Fruit fly (Drosophila melanogaster): ENCODE data around the gene wts.

The wts gene

dm6 chr3R:30843709-30844108 is 37.3 kb upstream of the wts start:
- TF ChIP-seq cic (GFP tag; optimal IDR thresholded peaks at IDR 0.05), result no peak
- TF ChIP-seq toe (GFP tag; optimal IDR thresholded peaks at IDR 0.05), result no peak
- TF ChIP-seq bab1 (GFP tag; optimal IDR thresholded peaks at IDR 0.05), result no peak
- TF ChIP-seq pad (GFP tag; optimal IDR thresholded peaks at IDR 0.05), result no peak
- no peak for TF ChIP-seq cnc (optimal IDR thresholded peaks at IDR 0.05)
- TF ChIP-seq CG7101 (tag; optimal IDR thresholded peaks at IDR 0.05), result no peak
- no peak for TF ChIP-seq CG14711 (tag; optimal IDR thresholded peaks at IDR 0.05)
- no peak for TF ChIP-seq Crg-1 (GFP tag; optimal IDR thresholded peaks at IDR 0.05)
- no peak for TF ChIP-seq CG1620 (GFP tag; optimal IDR thresholded peaks at IDR 0.05)
- no peak for TF ChIP-seq CG7045 (GFP tag; optimal IDR thresholded peaks at IDR 0.05)
- no peak for TF ChIP-seq ovo (GFP tag; optimal IDR thresholded peaks at IDR 0.05)
- TF ChIP-seq CG11617 (GFP tag; optimal IDR thresholded peaks at IDR 0.05), result no peak
- TF ChIP-seq Mnt (GFP tag; optimal IDR thresholded peaks at IDR 0.05), result no peak
- no peak for TF ChIP-seq CG12768 (GFP tag; optimal IDR thresholded peaks at IDR 0.05)
- no peak for TF ChIP-seq kay (GFP tag; ENCODE audit: borderline replicate concordance)
- TF ChIP-seq CG33017 (tag; optimal IDR thresholded peaks at IDR 0.05), result no peak
- no peak for TF ChIP-seq CG5204 (GFP tag; optimal IDR thresholded peaks at IDR 0.05)
- TF ChIP-seq Hr96 (GFP tag; optimal IDR thresholded peaks at IDR 0.05), result no peak

- TF ChIP-seq CG12768 (GFP tag; optimal IDR thresholded peaks at IDR 0.05) (no peak), CG7045 (GFP tag; optimal IDR thresholded peaks at IDR 0.05) (no peak), toe (GFP tag; optimal IDR thresholded peaks at IDR 0.05) (no peak), cic (GFP tag; optimal IDR thresholded peaks at IDR 0.05) (no peak)
Measured at dm6 chr3R:30842639-30843476, 36.4 kb upstream of the wts start.

dm6 chr3R:30842199-30842598 is 35.8 kb upstream of the wts start:
- TF ChIP-seq Mnt (GFP tag; optimal IDR thresholded peaks at IDR 0.05), result no peak
- no peak for TF ChIP-seq CG14711 (tag; optimal IDR thresholded peaks at IDR 0.05)
- no peak for TF ChIP-seq CG33017 (tag; optimal IDR thresholded peaks at IDR 0.05)
- no peak for TF ChIP-seq ovo (GFP tag; optimal IDR thresholded peaks at IDR 0.05)
- TF ChIP-seq CG5204 (GFP tag; optimal IDR thresholded peaks at IDR 0.05), result no peak
- no peak for TF ChIP-seq CG7045 (GFP tag; optimal IDR thresholded peaks at IDR 0.05)
- TF ChIP-seq CG11617 (GFP tag; optimal IDR thresholded peaks at IDR 0.05), result no peak
- no peak for TF ChIP-seq bab1 (GFP tag; optimal IDR thresholded peaks at IDR 0.05)
- TF ChIP-seq pad (GFP tag; optimal IDR thresholded peaks at IDR 0.05), result no peak
- TF ChIP-seq Hr96 (GFP tag; optimal IDR thresholded peaks at IDR 0.05), result no peak

dm6 chr3R:30840741-30841140 is 34.3 kb upstream of the wts start:
- TF ChIP-seq Hr96 (GFP tag; optimal IDR thresholded peaks at IDR 0.05) (no peak), bab1 (GFP tag; optimal IDR thresholded peaks at IDR 0.05) (no peak), CG33017 (tag; optimal IDR thresholded peaks at IDR 0.05) (no peak), CG1620 (GFP tag; optimal IDR thresholded peaks at IDR 0.05) (no peak), CG7045 (GFP tag; optimal IDR thresholded peaks at IDR 0.05) (no peak), toe (GFP tag; optimal IDR thresholded peaks at IDR 0.05) (no peak), CG5204 (GFP tag; optimal IDR thresholded peaks at IDR 0.05) (no peak), Mnt (GFP tag; optimal IDR thresholded peaks at IDR 0.05) (no peak), Clk (GFP tag; optimal IDR thresholded peaks at IDR 0.05) (no peak), ovo (GFP tag; optimal IDR thresholded peaks at IDR 0.05) (no peak), Crg-1 (GFP tag; optimal IDR thresholded peaks at IDR 0.05) (no peak), cnc (optimal IDR thresholded peaks at IDR 0.05) (no peak), CG14711 (tag; optimal IDR thresholded peaks at IDR 0.05) (no peak), pad (GFP tag; optimal IDR thresholded peaks at IDR 0.05) (no peak), cic (GFP tag; optimal IDR thresholded peaks at IDR 0.05) (no peak), tj (GFP tag; optimal IDR thresholded peaks at IDR 0.05) (no peak), CG12768 (GFP tag; optimal IDR thresholded peaks at IDR 0.05) (no peak), CG11617 (GFP tag; optimal IDR thresholded peaks at IDR 0.05) (no peak)

dm6 chr3R:30833078-30833477 is 26.7 kb upstream of the wts start:
- TF ChIP-seq CG11617 (GFP tag; optimal IDR thresholded peaks at IDR 0.05) (no peak), CG7101 (tag; optimal IDR thresholded peaks at IDR 0.05) (no peak), cic (GFP tag; optimal IDR thresholded peaks at IDR 0.05) (no peak), Hr96 (GFP tag; optimal IDR thresholded peaks at IDR 0.05) (no peak), cnc (optimal IDR thresholded peaks at IDR 0.05) (no peak), CG12768 (GFP tag; optimal IDR thresholded peaks at IDR 0.05) (no peak)

dm6 chr3R:30832130-30832529 is 25.7 kb upstream of the wts start:
- TF ChIP-seq kay (GFP tag; ENCODE audit: borderline replicate concordance) (no peak), ovo (GFP tag; optimal IDR thresholded peaks at IDR 0.05) (no peak), bab1 (GFP tag; optimal IDR thresholded peaks at IDR 0.05) (no peak), pad (GFP tag; optimal IDR thresholded peaks at IDR 0.05) (no peak), CG12768 (GFP tag; optimal IDR thresholded peaks at IDR 0.05) (no peak), CG5204 (GFP tag; optimal IDR thresholded peaks at IDR 0.05) (no peak), Hr96 (GFP tag; optimal IDR thresholded peaks at IDR 0.05) (no peak), CG14711 (tag; optimal IDR thresholded peaks at IDR 0.05) (no peak), CG11617 (GFP tag; optimal IDR thresholded peaks at IDR 0.05) (no peak), cic (GFP tag; optimal IDR thresholded peaks at IDR 0.05) (no peak), cnc (optimal IDR thresholded peaks at IDR 0.05) (no peak), toe (GFP tag; optimal IDR thresholded peaks at IDR 0.05) (no peak), CG7045 (GFP tag; optimal IDR thresholded peaks at IDR 0.05) (no peak), Crg-1 (GFP tag; optimal IDR thresholded peaks at IDR 0.05) (no peak), CG33017 (tag; optimal IDR thresholded peaks at IDR 0.05) (no peak), Mnt (GFP tag; optimal IDR thresholded peaks at IDR 0.05) (no peak), CG1620 (GFP tag; optimal IDR thresholded peaks at IDR 0.05) (no peak)

All from whole organism, adult.